Worm (Caenorhabditis elegans) whole organism, mixed stage, embryonic: Measurements from ENCODE around the gene col-169.

Experiments
- ces-1 ChIP-seq: fragments of 150-350 bp; optimal IDR thresholded peaks from 2 replicates; lab custom pipeline; 2014; ENCODE audit warnings: missing biosample characterization, missing genetic modification reagents, missing genetic modification characterization
- nhr-12 ChIP-seq: fragments of 150-350 bp; optimal IDR thresholded peaks from 2 replicates; lab custom pipeline; 2014; ENCODE audit warnings: missing biosample characterization, missing genetic modification characterization
- nhr-28 ChIP-seq: fragments of 150-350 bp; optimal IDR thresholded peaks from 2 replicates; lab custom pipeline; 2014; ENCODE audit warnings: missing biosample characterization, missing genetic modification characterization
- sem-2 ChIP-seq: fragments of 200-800 bp; sonication (Bioruptor generic); optimal IDR thresholded peaks from 2 replicates; lab custom pipeline; 2018; ENCODE audit warnings: mild to moderate bottlenecking, missing genetic modification characterization, missing compliant biosample characterization
- sptf-1 ChIP-seq: sonication (generic microtip); optimal IDR thresholded peaks from 2 replicates; lab custom pipeline; 2017; ENCODE audit warnings: mild to moderate bottlenecking, missing genetic modification characterization, moderate library complexity, missing compliant biosample characterization
- ztf-11 ChIP-seq: fragments of 150-350 bp; optimal IDR thresholded peaks from 2 replicates; lab custom pipeline; 2014; ENCODE audit warnings: missing biosample characterization, missing genetic modification characterization

ce11 chrX:6334602-6335001 is 5.6 kb downstream of the col-169 start:
- TF ChIP-seq nhr-28 (tag; lab: Kevin White, UChicago) (no peak), ztf-11 (tag; lab: Kevin White, UChicago) (no peak), sptf-1 (tag; lab: Kevin White, UChicago) (no peak), nhr-12 (tag; lab: Kevin White, UChicago) (no peak), sem-2 (GFP tag; lab: Kevin White, UChicago) (no peak), ces-1 (GFP tag; lab: Kevin White, UChicago) (no peak)
